Worm (Caenorhabditis elegans): Measurements from ENCODE around the gene nspa-9.

The nspa-9 gene

DNA sequence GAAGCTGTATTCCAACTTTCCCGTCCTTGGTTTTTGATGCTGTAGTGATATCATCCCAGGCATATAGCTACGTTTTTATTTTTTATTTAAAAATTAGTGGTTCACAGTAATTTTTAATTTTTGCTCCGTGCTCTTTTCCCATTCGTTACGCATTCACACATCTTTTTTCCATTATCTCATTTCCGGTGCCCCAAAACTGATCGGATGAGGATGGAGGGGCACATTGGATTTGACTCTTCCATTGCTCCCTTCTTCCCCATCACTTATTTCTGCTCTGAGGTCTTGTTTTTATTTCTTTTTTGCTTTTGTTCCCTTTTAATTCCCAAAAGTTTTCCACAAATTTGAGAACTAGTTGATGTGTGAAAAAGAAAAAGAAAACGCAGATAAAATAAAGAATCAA lies 14.3 kb downstream of the nspa-9 start:
- no peak for TF ChIP-seq skn-1 (tag; optimal IDR thresholded peaks at IDR 0.05)
- no peak for TF ChIP-seq ama-1 (optimal IDR thresholded peaks at IDR 0.05)
- no peak for TF ChIP-seq elt-1 (tag; optimal IDR thresholded peaks at IDR 0.05)
- no peak for TF ChIP-seq fos-1 (tag; optimal IDR thresholded peaks at IDR 0.05)
- TF ChIP-seq zag-1 (tag; optimal IDR thresholded peaks at IDR 0.05) = no peak
- TF ChIP-seq nhr-23 (tag; optimal IDR thresholded peaks at IDR 0.05) = no peak
- TF ChIP-seq jun-1 (tag; optimal IDR thresholded peaks at IDR 0.05) = no peak
- TF ChIP-seq nhr-25 (tag; optimal IDR thresholded peaks at IDR 0.05) = no peak
- no peak for TF ChIP-seq nhr-28 (tag; optimal IDR thresholded peaks at IDR 0.05)
- TF ChIP-seq mdl-1 (tag; optimal IDR thresholded peaks at IDR 0.05) = no peak
- no peak for TF ChIP-seq ceh-9 (tag; optimal IDR thresholded peaks at IDR 0.05)
- no peak for TF ChIP-seq aly-2 (tag; optimal IDR thresholded peaks at IDR 0.05)
- TF ChIP-seq lin-15B (tag; optimal IDR thresholded peaks at IDR 0.05) = no peak

DNA sequence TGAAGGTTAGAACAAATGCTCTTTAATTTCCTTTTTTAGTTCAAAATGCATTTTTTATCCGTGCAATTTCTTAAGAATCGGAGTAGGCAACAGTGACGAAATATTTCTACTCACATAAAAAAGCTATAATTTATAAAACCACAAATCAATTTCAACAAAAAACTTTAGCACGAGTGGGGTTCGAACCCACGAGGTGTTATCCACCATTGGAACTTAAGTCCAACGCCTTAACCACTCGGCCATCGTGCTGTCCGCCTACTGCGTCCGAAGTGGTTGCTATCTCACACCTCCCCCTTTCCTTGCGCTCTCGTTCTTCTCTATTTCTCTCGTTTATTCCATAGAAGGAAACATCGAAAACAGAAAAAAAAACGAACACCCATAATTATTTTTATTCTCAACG lies 18.8 kb downstream of the nspa-9 start:
- TF ChIP-seq tbx-2 (tag; optimal IDR thresholded peaks at IDR 0.05) = peak; percentile 59
- TF ChIP-seq ceh-82 (tag; optimal IDR thresholded peaks at IDR 0.05) = peak; percentile 21
- no peak for TF ChIP-seq ZK546.5 (tag; optimal IDR thresholded peaks at IDR 0.05)
- peak; percentile 70 for TF ChIP-seq lin-39 (tag; optimal IDR thresholded peaks at IDR 0.05)
- peak; percentile 56 for TF ChIP-seq lsy-12 (tag; optimal IDR thresholded peaks at IDR 0.05)
- peak; percentile 40 for TF ChIP-seq fkh-10 (GFP tag; optimal IDR thresholded peaks at IDR 0.05)
- peak; percentile 91 for TF ChIP-seq hmg-11 (tag; optimal IDR thresholded peaks at IDR 0.05)
- TF ChIP-seq jun-1 (tag; optimal IDR thresholded peaks at IDR 0.05) = peak; percentile 53
- peak; percentile 41 for TF ChIP-seq ceh-28 (tag; optimal IDR thresholded peaks at IDR 0.05)
- peak; percentile 48 for TF ChIP-seq elt-2 (tag; optimal IDR thresholded peaks at IDR 0.05)
- TF ChIP-seq egl-27 (tag; optimal IDR thresholded peaks at IDR 0.05) = peak; percentile 1
- TF ChIP-seq pha-4 (tag; optimal IDR thresholded peaks at IDR 0.05) = peak; percentile 61
- peak; percentile 18 for TF ChIP-seq nhr-25 (tag; optimal IDR thresholded peaks at IDR 0.05)
- TF ChIP-seq daf-12 (tag; optimal IDR thresholded peaks at IDR 0.05) = no peak
- TF ChIP-seq nhr-43 (tag; optimal IDR thresholded peaks at IDR 0.05; ENCODE audit: poor library complexity, severe bottlenecking) = peak; percentile 59
- TF ChIP-seq ztf-11 (tag; optimal IDR thresholded peaks at IDR 0.05) = no peak
- peak; percentile 3 for TF ChIP-seq skn-1 (tag; optimal IDR thresholded peaks at IDR 0.05)
- TF ChIP-seq eor-1 (tag; optimal IDR thresholded peaks at IDR 0.05) = no peak
- TF ChIP-seq pqm-1 (tag; optimal IDR thresholded peaks at IDR 0.05) = peak; percentile 6
- no peak for TF ChIP-seq mml-1 (tag; optimal IDR thresholded peaks at IDR 0.05)

DNA sequence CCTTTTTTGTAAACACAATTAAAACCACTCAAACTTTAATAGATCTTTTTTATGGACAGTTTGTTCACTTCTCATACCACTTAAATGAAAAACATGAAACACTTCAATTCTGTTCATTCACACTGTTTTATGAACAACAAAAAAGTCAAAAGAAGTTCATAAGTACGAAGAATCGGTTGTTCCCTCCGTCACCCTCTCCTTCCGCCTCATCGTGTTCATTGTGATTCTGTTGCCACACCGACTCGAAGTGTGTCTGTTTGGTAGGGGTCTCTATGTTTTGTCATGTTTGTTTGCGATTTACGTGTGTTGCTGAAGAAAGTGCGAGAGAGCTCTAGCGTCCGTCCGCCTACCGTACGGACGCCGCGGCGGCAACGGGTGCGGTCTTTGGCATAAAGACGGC lies 20.0 kb downstream of the nspa-9 start, which contains the start of gene lact-7:
Gene lact-7, plus strand, starts transcription at position 301 of the 400 bp plus-strand sequence.
- TF ChIP-seq pha-4 (tag; optimal IDR thresholded peaks at IDR 0.05) (peak; percentile 84), nhr-25 (tag; optimal IDR thresholded peaks at IDR 0.05) (no peak), pqm-1 (tag; optimal IDR thresholded peaks at IDR 0.05) (no peak)

DNA sequence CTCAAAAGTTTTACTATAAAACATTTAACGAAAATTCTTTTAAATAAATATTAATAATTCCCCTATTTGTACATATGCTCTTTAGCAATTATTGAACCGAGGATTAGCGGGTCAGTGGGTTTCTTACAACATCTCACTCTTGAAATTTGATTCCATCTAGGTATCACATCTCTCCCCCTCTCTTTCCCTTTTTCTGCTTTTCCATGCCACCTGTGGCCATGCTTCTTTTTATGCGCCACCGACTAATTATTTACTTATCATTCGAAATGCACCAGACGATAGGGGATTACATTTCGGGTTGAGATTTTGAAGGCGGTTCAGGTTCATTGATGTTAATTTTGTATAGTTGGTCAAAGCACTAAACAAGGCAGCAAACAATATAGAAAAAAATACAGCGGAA lies 27.0 kb downstream of the nspa-9 start:
- no peak for TF ChIP-seq nhr-28 (tag; optimal IDR thresholded peaks at IDR 0.05)
- TF ChIP-seq nhr-12 (tag; optimal IDR thresholded peaks at IDR 0.05) = no peak
- TF ChIP-seq snpc-4 (tag; optimal IDR thresholded peaks at IDR 0.05) = no peak
- no peak for TF ChIP-seq eor-1 (tag; optimal IDR thresholded peaks at IDR 0.05)
- no peak for TF ChIP-seq ceh-16 (tag; optimal IDR thresholded peaks at IDR 0.05)
- TF ChIP-seq ztf-4 (tag; optimal IDR thresholded peaks at IDR 0.05) = no peak
- no peak for TF ChIP-seq elt-1 (tag; optimal IDR thresholded peaks at IDR 0.05)
- TF ChIP-seq nfya-1 (tag; optimal IDR thresholded peaks at IDR 0.05; ENCODE audit: insufficient read depth) = no peak
- no peak for TF ChIP-seq fkh-10 (GFP tag; optimal IDR thresholded peaks at IDR 0.05)
- TF ChIP-seq nhr-25 (tag; optimal IDR thresholded peaks at IDR 0.05) = no peak

DNA sequence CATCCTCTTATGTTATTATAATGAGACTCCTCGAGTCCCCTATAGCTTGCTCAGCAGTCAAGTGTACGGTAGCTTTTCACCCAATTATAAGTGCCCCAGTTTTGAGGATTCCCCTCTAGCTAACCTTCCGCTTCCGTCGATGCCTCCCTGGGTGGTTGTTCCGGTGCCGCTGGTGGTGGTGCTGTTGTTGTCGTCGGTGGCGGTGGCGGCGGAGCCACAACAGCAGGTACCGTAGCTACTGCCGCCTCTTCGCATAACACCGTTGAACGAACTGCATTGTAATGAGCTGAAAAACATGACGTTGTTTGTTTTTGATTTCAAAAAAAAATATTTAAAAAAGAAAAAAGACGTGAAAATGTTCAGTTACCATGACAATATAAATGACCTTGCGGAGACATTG lies 27.6 kb downstream of the nspa-9 start:
- TF ChIP-seq pqm-1 (tag; optimal IDR thresholded peaks at IDR 0.05) = no peak
- TF ChIP-seq ztf-4 (tag; optimal IDR thresholded peaks at IDR 0.05) = no peak
- TF ChIP-seq aly-2 (tag; optimal IDR thresholded peaks at IDR 0.05) = no peak
- no peak for TF ChIP-seq fkh-2 (tag; optimal IDR thresholded peaks at IDR 0.05)
- TF ChIP-seq zag-1 (tag; optimal IDR thresholded peaks at IDR 0.05) = no peak
- no peak for TF ChIP-seq nhr-12 (tag; optimal IDR thresholded peaks at IDR 0.05)
- TF ChIP-seq snpc-4 (tag; optimal IDR thresholded peaks at IDR 0.05) = no peak
- no peak for TF ChIP-seq R02D3.7 (tag; optimal IDR thresholded peaks at IDR 0.05)
- no peak for TF ChIP-seq nhr-43 (tag; optimal IDR thresholded peaks at IDR 0.05; ENCODE audit: poor library complexity, severe bottlenecking)
- no peak for TF ChIP-seq ama-1 (optimal IDR thresholded peaks at IDR 0.05)
- no peak for TF ChIP-seq elt-2 (tag; optimal IDR thresholded peaks at IDR 0.05)
